Worm (Caenorhabditis elegans) whole organism, L3 larva: ENCODE data around the gene acs-9.
"Not testable (repeated sequence)": the region's sequence is repeated elsewhere in the genome, so short reads cannot be mapped to it uniquely, and the experiment has no call there.

Source experiments
- R02D3.7 ChIP-seq: fragments of 150-350 bp; optimal IDR thresholded peaks from 2 replicates; lab custom pipeline; 2014; ENCODE audit warnings: missing biosample characterization, missing genetic modification characterization
- ZK546.5 ChIP-seq: sonication (generic microtip); optimal IDR thresholded peaks from 2 replicates; lab custom pipeline; 2017; ENCODE audit warnings: missing biosample characterization, missing genetic modification characterization
- ama-1 ChIP-seq: fragments of 150-350 bp; optimal IDR thresholded peaks from 2 replicates; lab custom pipeline; 2018
- ceh-16 ChIP-seq: sonication (generic microtip); optimal IDR thresholded peaks from 2 replicates; lab custom pipeline; 2017; ENCODE audit warnings: missing biosample characterization, missing genetic modification characterization
- ceh-82 ChIP-seq: fragments of 150-350 bp; optimal IDR thresholded peaks from 2 replicates; lab custom pipeline; 2014; ENCODE audit warnings: missing biosample characterization, missing genetic modification characterization
- ceh-9 ChIP-seq: sonication (generic microtip); optimal IDR thresholded peaks from 2 replicates; lab custom pipeline; 2018; ENCODE audit warnings: missing biosample characterization, missing genetic modification characterization
- egl-27 ChIP-seq: sonication (generic microtip); optimal IDR thresholded peaks from 4 replicates; lab custom pipeline; 2017; ENCODE audit warnings: missing biosample characterization, missing genetic modification reagents, missing genetic modification characterization
- egl-5 ChIP-seq: fragments of 150-350 bp; optimal IDR thresholded peaks from 2 replicates; lab custom pipeline; 2017; ENCODE audit warnings: missing biosample characterization, missing genetic modification reagents, missing genetic modification characterization, inconsistent platforms
- elt-2 ChIP-seq: sonication (generic microtip); optimal IDR thresholded peaks from 2 replicates; lab custom pipeline; 2016; ENCODE audit warnings: missing genetic modification reagents, mild to moderate bottlenecking, missing genetic modification characterization, missing compliant biosample characterization
- elt-3 ChIP-seq, 3 experiments: fragments of 150-350 bp in 1 of 3; sonication (generic microtip) in 2 of 3; optimal IDR thresholded peaks; 2 replicates in 2 of 3; 4 replicates in 1 of 3; lab custom pipeline; 2014 to 2017; ENCODE audit warnings: missing biosample characterization in 3 of 3, missing genetic modification characterization in 3 of 3
- hmg-11 ChIP-seq: sonication (generic microtip); optimal IDR thresholded peaks from 2 replicates; lab custom pipeline; 2016; ENCODE audit warnings: missing genetic modification characterization, missing compliant biosample characterization
- lin-15B ChIP-seq: fragments of 150-350 bp; optimal IDR thresholded peaks from 2 replicates; lab custom pipeline; 2014; ENCODE audit warnings: missing biosample characterization, missing genetic modification characterization
- lin-39 ChIP-seq: fragments of 150-350 bp; optimal IDR thresholded peaks from 2 replicates; lab custom pipeline; 2018; ENCODE audit warnings: missing biosample characterization, missing genetic modification reagents, missing genetic modification characterization
- mml-1 ChIP-seq: fragments of 150-350 bp; sonication (generic microtip); optimal IDR thresholded peaks from 3 replicates; lab custom pipeline; 2014; ENCODE audit warnings: missing biosample characterization, missing genetic modification characterization
- nfya-1 ChIP-seq: sonication (generic microtip); optimal IDR thresholded peaks from 2 replicates; lab custom pipeline; 2017; ENCODE audit warnings: missing genetic modification characterization, mild to moderate bottlenecking, missing compliant biosample characterization, antibody characterized with exemption, moderate library complexity; ENCODE audit not compliant: insufficient read depth
- nhr-11 ChIP-seq: fragments of 150-350 bp; optimal IDR thresholded peaks from 2 replicates; lab custom pipeline; 2014; ENCODE audit warnings: missing biosample characterization, missing genetic modification characterization
- nhr-12 ChIP-seq: fragments of 150-350 bp; optimal IDR thresholded peaks from 2 replicates; lab custom pipeline; 2014; ENCODE audit warnings: missing biosample characterization, missing genetic modification characterization
- nhr-237 ChIP-seq: fragments of 150-350 bp; optimal IDR thresholded peaks from 2 replicates; lab custom pipeline; 2014; ENCODE audit warnings: missing biosample characterization, missing genetic modification characterization
- nhr-25 ChIP-seq: sonication (generic microtip); optimal IDR thresholded peaks from 2 replicates; lab custom pipeline; 2017; ENCODE audit warnings: missing biosample characterization, missing genetic modification characterization
- nhr-28 ChIP-seq: fragments of 150-350 bp; optimal IDR thresholded peaks from 2 replicates; lab custom pipeline; 2014; ENCODE audit warnings: missing biosample characterization, missing genetic modification characterization
- nhr-67 ChIP-seq: fragments of 150-350 bp; optimal IDR thresholded peaks from 2 replicates; lab custom pipeline; 2014; ENCODE audit warnings: missing biosample characterization, missing genetic modification characterization
- nhr-76 ChIP-seq: fragments of 150-350 bp; sonication (generic microtip); optimal IDR thresholded peaks from 5 replicates; lab custom pipeline; 2014; ENCODE audit warnings: missing biosample characterization, missing genetic modification characterization
- pha-4 ChIP-seq: fragments of 150-350 bp; optimal IDR thresholded peaks from 2 replicates; lab custom pipeline; 2014; ENCODE audit warnings: missing biosample characterization, missing genetic modification reagents, missing genetic modification characterization
- pqm-1 ChIP-seq: fragments of 150-350 bp; optimal IDR thresholded peaks from 2 replicates; lab custom pipeline; 2017; ENCODE audit warnings: missing biosample characterization, missing genetic modification characterization, inconsistent platforms
- sea-2 ChIP-seq: fragments of 150-350 bp; sonication (generic microtip); optimal IDR thresholded peaks from 4 replicates; lab custom pipeline; 2014; ENCODE audit warnings: missing biosample characterization, missing genetic modification reagents, missing genetic modification characterization
- skn-1 ChIP-seq: fragments of 150-350 bp; optimal IDR thresholded peaks from 2 replicates; lab custom pipeline; 2014; ENCODE audit warnings: missing biosample characterization, missing genetic modification characterization
- snpc-4 ChIP-seq: fragments of 150-350 bp; optimal IDR thresholded peaks from 2 replicates; lab custom pipeline; 2014; ENCODE audit warnings: missing biosample characterization, missing genetic modification characterization
- tbx-2 ChIP-seq: sonication (generic microtip); optimal IDR thresholded peaks from 2 replicates; lab custom pipeline; 2016; ENCODE audit warnings: mild to moderate bottlenecking, missing genetic modification characterization, missing compliant biosample characterization
- unc-39 ChIP-seq: sonication (generic microtip); optimal IDR thresholded peaks from 4 replicates; lab custom pipeline; 2017; ENCODE audit warnings: missing biosample characterization, missing genetic modification characterization
- unc-62 ChIP-seq: fragments of 150-350 bp; sonication (generic microtip); optimal IDR thresholded peaks from 4 replicates; lab custom pipeline; 2014; ENCODE audit warnings: missing biosample characterization, missing genetic modification reagents, missing genetic modification characterization
- ztf-11 ChIP-seq: fragments of 150-350 bp; optimal IDR thresholded peaks from 2 replicates; lab custom pipeline; 2014; ENCODE audit warnings: missing biosample characterization, missing genetic modification characterization
- ztf-4 ChIP-seq: fragments of 150-350 bp; optimal IDR thresholded peaks from 2 replicates; lab custom pipeline; 2014; ENCODE audit warnings: missing biosample characterization, missing genetic modification characterization

The acs-9 gene

ce11 chrX:16923636-16924035 is 43.3 kb upstream of the acs-9 start, which contains the start of gene C30E1.4:
Gene C30E1.4, plus strand, starts transcription at chrX:16923936.
- TF ChIP-seq mml-1 (tag; lab: Kevin White, UChicago), result no peak
- TF ChIP-seq ZK546.5 (tag; lab: Kevin White, UChicago), result no peak
- no peak for TF ChIP-seq pqm-1
- TF ChIP-seq nhr-25 (tag; lab: Kevin White, UChicago), result no peak
- TF ChIP-seq pha-4 (tag; lab: Kevin White, UChicago), result no peak
- no peak for TF ChIP-seq lin-39 (tag; lab: Kevin White, UChicago)
- no peak for TF ChIP-seq nhr-76
- TF ChIP-seq nhr-11, result no peak
- no peak for TF ChIP-seq ceh-82 (tag; lab: Kevin White, UChicago)
- TF ChIP-seq nhr-12 (tag; lab: Kevin White, UChicago), result no peak
- no peak for TF ChIP-seq lin-15B (tag; lab: Kevin White, UChicago)
- TF ChIP-seq ceh-9, result no peak
- TF ChIP-seq, all 47 proteins: peak for 0

ce11 chrX:16921533-16921932 is 41.2 kb upstream of the acs-9 start, which contains the start of gene fbxb-114:
Gene fbxb-114, plus strand, starts transcription at chrX:16921833.
- TF ChIP-seq sea-2 (GFP tag; lab: Kevin White, UChicago), result no peak
- TF ChIP-seq nfya-1 (tag; lab: Kevin White, UChicago), result no peak
- no peak for TF ChIP-seq nhr-28
- TF ChIP-seq snpc-4 (tag; lab: Kevin White, UChicago), result no peak
- TF ChIP-seq nhr-67 (tag; lab: Kevin White, UChicago), result no peak
- TF ChIP-seq R02D3.7 (tag; lab: Kevin White, UChicago), result no peak
- no peak for TF ChIP-seq nhr-25 (tag; lab: Kevin White, UChicago)
- no peak for TF ChIP-seq nhr-11
- no peak for TF ChIP-seq ceh-16 (tag; lab: Kevin White, UChicago)
- TF ChIP-seq ceh-9, result no peak
- no peak for TF ChIP-seq tbx-2 (tag; lab: Kevin White, UChicago)

- TF ChIP-seq sea-2 (GFP tag; lab: Kevin White, UChicago) (no peak), ztf-4 (tag; lab: Kevin White, UChicago) (no peak), elt-2 (tag; lab: Kevin White, UChicago) (peak; percentile 68), pqm-1 (peak; percentile 40), snpc-4 (tag; lab: Kevin White, UChicago) (no peak), ztf-11 (tag; lab: Kevin White, UChicago) (no peak)
- TF ChIP-seq, all 47 proteins: peak for 2
Observed at ce11 chrX:16919468-16919867, 39.1 kb upstream of the acs-9 start.

- TF ChIP-seq egl-5 (tag; lab: Kevin White, UChicago); tbx-2 (tag; lab: Kevin White, UChicago); nhr-11: not testable (repeated sequence)
Observed at ce11 chrX:16913669-16914068, 33.3 kb upstream of the acs-9 start, which contains the start of gene F39F10.5. Gene F39F10.5, minus strand, starts transcription at chrX:16913769.

ce11 chrX:16903619-16904018 is 23.3 kb upstream of the acs-9 start, which contains the start of gene F39F10.4:
Gene F39F10.4, minus strand, starts transcription at chrX:16903719.
- TF ChIP-seq nhr-67 (tag; lab: Kevin White, UChicago), result no peak
- no peak for TF ChIP-seq skn-1 (tag; lab: Kevin White, UChicago)
- TF ChIP-seq nhr-11, result no peak
- no peak for TF ChIP-seq sea-2 (GFP tag; lab: Kevin White, UChicago)
- TF ChIP-seq elt-3 (tag; optimal IDR thresholded peaks at IDR 0.05; lab: Kevin White, UChicago), result no peak
- TF ChIP-seq nhr-237, result no peak
- no peak for TF ChIP-seq elt-2 (tag; lab: Kevin White, UChicago)
- no peak for TF ChIP-seq unc-39
- TF ChIP-seq lin-15B (tag; lab: Kevin White, UChicago), result no peak
- TF ChIP-seq egl-5 (tag; lab: Kevin White, UChicago), result no peak
- TF ChIP-seq lin-39 (tag; lab: Kevin White, UChicago), result no peak
- no peak for TF ChIP-seq ama-1 (lab: Kevin White, UChicago)
- TF ChIP-seq ceh-82 (tag; lab: Kevin White, UChicago), result no peak
- no peak for TF ChIP-seq R02D3.7 (tag; lab: Kevin White, UChicago)

- TF ChIP-seq ceh-16 (tag; lab: Kevin White, UChicago) (no peak), skn-1 (tag; lab: Kevin White, UChicago) (no peak), sea-2 (GFP tag; lab: Kevin White, UChicago) (no peak), unc-62 (GFP tag; lab: Kevin White, UChicago) (no peak), ceh-82 (tag; lab: Kevin White, UChicago) (no peak), egl-27 (tag; lab: Kevin White, UChicago) (no peak), nhr-28 (no peak), hmg-11 (tag; lab: Kevin White, UChicago) (no peak), ama-1 (lab: Kevin White, UChicago) (no peak), nhr-25 (tag; lab: Kevin White, UChicago) (no peak)
Observed at ce11 chrX:16902657-16903056, 22.3 kb upstream of the acs-9 start.
